Fruit fly (Drosophila melanogaster): Measurements from ENCODE around the gene CG10352.

CG10352 gene

dm6 chrX:11872517-11872916 is 4.5 kb downstream of the CG10352 start, which contains the start of gene BORCS5 (continued):
- TF ChIP-seq CG32532 (GFP tag; IDR thresholded peaks at IDR 0.05) (peak; percentile 22; the same call in 1 of the 2 replicates), stwl (tag; optimal IDR thresholded peaks at IDR 0.05) (peak; percentile 41), crol (GFP tag; IDR thresholded peaks at IDR 0.05) (no peak), CG10267 (tag; optimal IDR thresholded peaks at IDR 0.05) (peak; percentile 1), lab (GFP tag; optimal IDR thresholded peaks at IDR 0.05) (no peak), ssp (GFP tag; IDR thresholded peaks at IDR 0.05) (peak; percentile 96), sob (GFP tag; IDR thresholded peaks at IDR 0.05) (no peak), crp (GFP tag; optimal IDR thresholded peaks at IDR 0.05) (peak in 1 of 2 experiments; percentile 54), Max (GFP tag; optimal IDR thresholded peaks at IDR 0.05) (no peak), Ets97D (GFP tag; optimal IDR thresholded peaks at IDR 0.05) (peak; percentile 32), row (GFP tag; IDR thresholded peaks at IDR 0.05) (peak; percentile 72), dysf (GFP tag; IDR thresholded peaks at IDR 0.05) (0 out of 3 replicates have a peak, but pooled peaks have one; percentile 15), nmo (GFP tag; optimal IDR thresholded peaks at IDR 0.05) (peak; percentile 25), da (GFP tag; optimal IDR thresholded peaks at IDR 0.05) (no peak), CG1024 (GFP tag; IDR thresholded peaks at IDR 0.05) (peak; percentile 47), CG4617 (GFP tag; optimal IDR thresholded peaks at IDR 0.05; ENCODE audit: borderline replicate concordance) (peak; percentile 42), YL-1 (GFP tag; optimal IDR thresholded peaks at IDR 0.05) (peak; percentile 19), cas (GFP tag; IDR thresholded peaks at IDR 0.05) (no peak), CG33213 (GFP tag; optimal IDR thresholded peaks at IDR 0.05) (no peak), ac (GFP tag; optimal IDR thresholded peaks at IDR 0.05) (no peak), CG14710 (tag; optimal IDR thresholded peaks at IDR 0.05) (peak; percentile 30), CG30020 (tag; optimal IDR thresholded peaks at IDR 0.05) (peak; percentile 78), CG7839 (tag; optimal IDR thresholded peaks at IDR 0.05) (no peak), Ets65A (GFP tag) (peak; percentile 91), Ptx1 (GFP tag; IDR thresholded peaks at IDR 0.05) (0 out of 2 replicates have a peak, but pooled peaks have one; percentile 13), wek (GFP tag; optimal IDR thresholded peaks at IDR 0.05) (peak; percentile 80), dimm (GFP tag; IDR thresholded peaks at IDR 0.05) (no peak), trh (GFP tag; optimal IDR thresholded peaks at IDR 0.05) (no peak)

- TF ChIP-seq CG12219 (GFP tag; optimal IDR thresholded peaks at IDR 0.05): no peak
- peak; percentile 53; the same call in 1 of the 3 replicates for TF ChIP-seq Opbp (GFP tag; IDR thresholded peaks at IDR 0.05; ENCODE audit: partially characterized antibody)
- TF ChIP-seq CG13775 (GFP tag; optimal IDR thresholded peaks at IDR 0.05): no peak
- TF ChIP-seq phol (tag; optimal IDR thresholded peaks at IDR 0.05): peak; percentile 10
- TF ChIP-seq CG15073 (GFP tag; optimal IDR thresholded peaks at IDR 0.05): no peak
- peak; percentile 76 for TF ChIP-seq CG16813 (GFP tag; IDR thresholded peaks at IDR 0.05; ENCODE audit: partially characterized antibody)
- peak; percentile 3 for TF ChIP-seq HLH54F (GFP tag; optimal IDR thresholded peaks at IDR 0.05)
- TF ChIP-seq Oli (tag; optimal IDR thresholded peaks at IDR 0.05): no peak
- peak; percentile 15 for TF ChIP-seq CG17829 (tag; optimal IDR thresholded peaks at IDR 0.05)
- no peak for TF ChIP-seq cg (GFP tag; optimal IDR thresholded peaks at IDR 0.05)
- no peak for TF ChIP-seq CG16863 (GFP tag; optimal IDR thresholded peaks at IDR 0.05)
- TF ChIP-seq CG10209 (GFP tag; optimal IDR thresholded peaks at IDR 0.05): no peak
- TF ChIP-seq ftz-f1 (GFP tag; optimal IDR thresholded peaks at IDR 0.05): no peak
- peak; percentile 84; the same call in 2 of the 3 replicates for TF ChIP-seq hb (GFP tag; IDR thresholded peaks at IDR 0.05; ENCODE audit: partially characterized antibody)
- peak; percentile 65 for TF ChIP-seq ato (GFP tag; IDR thresholded peaks at IDR 0.05; ENCODE audit: partially characterized antibody)
- TF ChIP-seq Usf (GFP tag; optimal IDR thresholded peaks at IDR 0.05): no peak
- TF ChIP-seq yki (optimal IDR thresholded peaks at IDR 0.05): no peak
- no peak for TF ChIP-seq CG2678 (tag; optimal IDR thresholded peaks at IDR 0.05)
- TF ChIP-seq CG2116 (GFP tag; optimal IDR thresholded peaks at IDR 0.05): peak; percentile 82
- no peak for TF ChIP-seq danr (GFP tag; IDR thresholded peaks at IDR 0.05)
- TF ChIP-seq esg (GFP tag; conservative IDR thresholded peaks at IDR 0.05): no peak
- no peak for TF ChIP-seq tll (GFP tag; optimal IDR thresholded peaks at IDR 0.05)
- no peak for TF ChIP-seq CG1792 (GFP tag; optimal IDR thresholded peaks at IDR 0.05)
- peak; percentile 68 for TF ChIP-seq hbn (GFP tag; IDR thresholded peaks at IDR 0.05; ENCODE audit: partially characterized antibody)
Measured at dm6 chrX:11868866-11869265, 8.1 kb downstream of the CG10352 start, which contains the start of the genes Nrd1 and CG1847. TSS of gene Nrd1 (minus strand) at chrX:11868893. TSS of gene CG1847 (plus strand) at chrX:11869170.

Data from whole organism, embryonic.